Fruit fly (Drosophila melanogaster) whole organism, prepupa: Measurements from ENCODE around the gene GlcAT-I.

ENCODE experiments used
- CG10631 ChIP-seq: fragments of 200-800 bp; sonication (Bioruptor generic); optimal IDR thresholded peaks from 2 replicates; lab custom pipeline; 2016; ENCODE audit warnings: missing biosample characterization, missing genetic modification characterization
- CG10669 ChIP-seq: fragments of 200-800 bp; sonication (Bioruptor generic); optimal IDR thresholded peaks from 3 replicates; lab custom pipeline; 2018; ENCODE audit warnings: missing biosample characterization, mild to moderate bottlenecking, missing genetic modification characterization, moderate library complexity
- CG11294 ChIP-seq: fragments of 200-800 bp; sonication (Bioruptor generic); IDR thresholded peaks from 2 replicates; pipeline ENCODE4 v1.3.6; 2022; ENCODE audit warnings: missing biosample characterization, missing genetic modification characterization
- CG11762 ChIP-seq: fragments of 200-800 bp; sonication (Bioruptor generic); optimal IDR thresholded peaks from 3 replicates; lab custom pipeline; 2016; ENCODE audit warnings: missing biosample characterization, missing genetic modification characterization; ENCODE audit not compliant: insufficient read depth
- CG11902 ChIP-seq: fragments of 200-800 bp; sonication (Bioruptor generic); optimal IDR thresholded peaks from 3 replicates; lab custom pipeline; 2016; ENCODE audit warnings: missing biosample characterization, missing genetic modification characterization
- CG3032 ChIP-seq: fragments of 200-800 bp; optimal IDR thresholded peaks from 2 replicates; lab custom pipeline; 2019; ENCODE audit warnings: missing biosample characterization, mild to moderate bottlenecking, missing genetic modification characterization, moderate library complexity
- CG32006 ChIP-seq: fragments of 200-800 bp; sonication (Bioruptor generic); optimal IDR thresholded peaks from 3 replicates; lab custom pipeline; 2017; ENCODE audit warnings: missing biosample characterization, mild to moderate bottlenecking, missing genetic modification characterization
- CG34406 ChIP-seq: fragments of 200-800 bp; sonication (Bioruptor generic); optimal IDR thresholded peaks from 3 replicates; lab custom pipeline; 2016; ENCODE audit warnings: missing biosample characterization, missing genetic modification characterization
- CG3919 ChIP-seq: fragments of 200-800 bp; sonication (Bioruptor generic); optimal IDR thresholded peaks from 3 replicates; lab custom pipeline; 2016; ENCODE audit warnings: missing biosample characterization, missing genetic modification characterization
- CG4318 ChIP-seq: fragments of 200-800 bp; sonication (Bioruptor generic); optimal IDR thresholded peaks from 3 replicates; lab custom pipeline; 2017; ENCODE audit warnings: missing biosample characterization, mild to moderate bottlenecking, missing genetic modification characterization
- CG6163 ChIP-seq: fragments of 200-800 bp; sonication (Bioruptor generic); IDR thresholded peaks from 3 replicates; pipeline ENCODE4 v1.3.6; 2022; ENCODE audit warnings: missing biosample characterization, missing genetic modification characterization
- CG6276 ChIP-seq: fragments of 200-800 bp; sonication (Bioruptor generic); optimal IDR thresholded peaks from 2 replicates; lab custom pipeline; 2017; ENCODE audit warnings: missing biosample characterization, mild to moderate bottlenecking, missing genetic modification characterization
- CG6792 ChIP-seq: fragments of 200-800 bp; sonication (Bioruptor generic); optimal IDR thresholded peaks from 3 replicates; lab custom pipeline; 2016; ENCODE audit warnings: missing biosample characterization, missing genetic modification characterization
- CG6808 ChIP-seq: fragments of 200-800 bp; sonication (Bioruptor generic); optimal IDR thresholded peaks from 3 replicates; lab custom pipeline; 2017; ENCODE audit warnings: missing biosample characterization, missing genetic modification characterization, mild to moderate bottlenecking, moderate library complexity, missing genetic modification reagents
- CG6854 ChIP-seq: fragments of 200-800 bp; sonication (Bioruptor generic); optimal IDR thresholded peaks from 2 replicates; lab custom pipeline; 2017; ENCODE audit warnings: missing biosample characterization, mild to moderate bottlenecking, missing genetic modification characterization
- CG7368 ChIP-seq: fragments of 200-800 bp; sonication (Bioruptor generic); optimal IDR thresholded peaks from 3 replicates; lab custom pipeline; 2016; ENCODE audit warnings: missing biosample characterization, missing genetic modification characterization
- CG8319 ChIP-seq: fragments of 200-800 bp; sonication (Bioruptor generic); optimal IDR thresholded peaks from 3 replicates; lab custom pipeline; 2016; ENCODE audit warnings: missing biosample characterization, missing genetic modification characterization
- CG8632 ChIP-seq: fragments of 200-800 bp; sonication (Bioruptor generic); optimal IDR thresholded peaks from 3 replicates; lab custom pipeline; 2016; ENCODE audit warnings: missing biosample characterization, missing genetic modification characterization
- CG9139 ChIP-seq: fragments of 200-800 bp; sonication (Bioruptor generic); optimal IDR thresholded peaks from 3 replicates; lab custom pipeline; 2017; ENCODE audit warnings: missing biosample characterization, mild to moderate bottlenecking, missing genetic modification characterization
- Eip75B ChIP-seq: fragments of 200-800 bp; sonication (Bioruptor generic); optimal IDR thresholded peaks from 3 replicates; lab custom pipeline; 2016; ENCODE audit warnings: missing biosample characterization, missing genetic modification characterization
- Eip78C ChIP-seq: fragments of 200-800 bp; sonication (Bioruptor generic); peaks from one replicate; lab custom pipeline; 2016; ENCODE audit warnings: missing biosample characterization, missing genetic modification characterization
- Ets21C ChIP-seq: fragments of 200-800 bp; sonication (Bioruptor generic); optimal IDR thresholded peaks from 3 replicates; lab custom pipeline; 2016; ENCODE audit warnings: missing biosample characterization, missing genetic modification characterization
- Ets96B ChIP-seq: fragments of 200-800 bp; optimal IDR thresholded peaks from 2 replicates; lab custom pipeline; 2019; ENCODE audit warnings: missing biosample characterization, mild to moderate bottlenecking, missing genetic modification characterization, moderate library complexity
- Gug ChIP-seq: fragments of 200-800 bp; sonication (Bioruptor generic); IDR thresholded peaks from 2 replicates; pipeline ENCODE4 v1.3.6; 2022; ENCODE audit warnings: missing biosample characterization, missing genetic modification characterization
- Hr38 ChIP-seq: sonication (Bioruptor generic); optimal IDR thresholded peaks from 2 replicates; lab custom pipeline; 2016; ENCODE audit warnings: missing biosample characterization, missing genetic modification characterization
- Hr39 ChIP-seq: fragments of 200-800 bp; sonication (Bioruptor generic); optimal IDR thresholded peaks from 2 replicates; lab custom pipeline; 2016; ENCODE audit warnings: missing biosample characterization, missing genetic modification characterization
- Hr4 ChIP-seq: fragments of 200-800 bp; sonication (Bioruptor generic); optimal IDR thresholded peaks from 3 replicates; lab custom pipeline; 2016; ENCODE audit warnings: missing biosample characterization, missing genetic modification characterization
- Lpt ChIP-seq: fragments of 200-800 bp; sonication (Bioruptor generic); optimal IDR thresholded peaks from 3 replicates; lab custom pipeline; 2016; ENCODE audit warnings: missing biosample characterization, missing genetic modification characterization
- Met ChIP-seq: fragments of 200-800 bp; sonication (Bioruptor generic); optimal IDR thresholded peaks from 3 replicates; lab custom pipeline; 2016; ENCODE audit warnings: missing biosample characterization, missing genetic modification characterization
- OdsH ChIP-seq: fragments of 200-800 bp; sonication (Bioruptor generic); optimal IDR thresholded peaks from 3 replicates; lab custom pipeline; 2016; ENCODE audit warnings: missing biosample characterization, missing genetic modification characterization
- Smox ChIP-seq: fragments of 200-800 bp; sonication (Bioruptor generic); optimal IDR thresholded peaks from 3 replicates; lab custom pipeline; 2016; ENCODE audit warnings: missing biosample characterization, missing genetic modification characterization
- Sox102F ChIP-seq: fragments of 200-800 bp; sonication (Bioruptor generic); optimal IDR thresholded peaks from 2 replicates; lab custom pipeline; 2016; ENCODE audit warnings: missing biosample characterization, mild to moderate bottlenecking, missing genetic modification characterization
- Sox14 ChIP-seq: fragments of 200-800 bp; sonication (Bioruptor generic); optimal IDR thresholded peaks from 3 replicates; lab custom pipeline; 2016; ENCODE audit warnings: missing biosample characterization, missing genetic modification characterization
- Sox15 ChIP-seq: fragments of 200-800 bp; sonication (Bioruptor generic); optimal IDR thresholded peaks from 3 replicates; lab custom pipeline; 2016; ENCODE audit warnings: missing biosample characterization, missing genetic modification characterization
- achi ChIP-seq: fragments of 200-800 bp; sonication (Bioruptor generic); optimal IDR thresholded peaks from 3 replicates; lab custom pipeline; 2016; ENCODE audit warnings: missing biosample characterization, missing genetic modification characterization
- acj6 ChIP-seq: fragments of 200-800 bp; sonication (Bioruptor generic); optimal IDR thresholded peaks from 3 replicates; lab custom pipeline; 2016; ENCODE audit warnings: missing biosample characterization, missing genetic modification characterization
- cyc ChIP-seq: fragments of 200-800 bp; sonication (Bioruptor generic); optimal IDR thresholded peaks from 3 replicates; lab custom pipeline; 2016; ENCODE audit warnings: missing biosample characterization, missing genetic modification characterization
- dac ChIP-seq: fragments of 200-800 bp; sonication (Bioruptor generic); optimal IDR thresholded peaks from 2 replicates; lab custom pipeline; 2017; ENCODE audit warnings: missing biosample characterization, mild to moderate bottlenecking, missing genetic modification characterization
- dsx ChIP-seq: fragments of 200-800 bp; optimal IDR thresholded peaks from 3 replicates; lab custom pipeline; 2019; ENCODE audit warnings: missing biosample characterization, mild to moderate bottlenecking, missing genetic modification characterization, moderate library complexity; ENCODE audit not compliant: poor library complexity, severe bottlenecking
- eg ChIP-seq: fragments of 200-800 bp; sonication (Bioruptor generic); IDR thresholded peaks from 3 replicates; pipeline ENCODE4 v1.3.6; 2022; ENCODE audit warnings: missing biosample characterization, missing genetic modification characterization
- fd59A ChIP-seq: fragments of 200-800 bp; sonication (Bioruptor generic); optimal IDR thresholded peaks from 2 replicates; lab custom pipeline; 2017; ENCODE audit warnings: missing biosample characterization, mild to moderate bottlenecking, missing genetic modification characterization, missing genetic modification reagents
- fkh ChIP-seq: fragments of 200-800 bp; sonication (Bioruptor generic); optimal IDR thresholded peaks from 3 replicates; lab custom pipeline; 2017; ENCODE audit warnings: missing biosample characterization, mild to moderate bottlenecking, missing genetic modification characterization, moderate library complexity
- lz ChIP-seq: fragments of 200-800 bp; sonication (Bioruptor generic); optimal IDR thresholded peaks from 3 replicates; lab custom pipeline; 2016; ENCODE audit warnings: missing biosample characterization, missing genetic modification characterization
- pdm3 ChIP-seq: fragments of 200-800 bp; sonication (Bioruptor generic); optimal IDR thresholded peaks from 3 replicates; lab custom pipeline; 2016; ENCODE audit warnings: missing biosample characterization, missing genetic modification characterization
- salr ChIP-seq, 2 experiments: fragments of 200-800 bp; sonication (Bioruptor generic); optimal IDR thresholded peaks; 3 replicates each; lab custom pipeline; 2016 to 2018; ENCODE audit warnings: missing biosample characterization in 2 of 2, missing genetic modification characterization in 2 of 2, mild to moderate bottlenecking in 1 of 2
- spab ChIP-seq: fragments of 200-800 bp; sonication (Bioruptor generic); optimal IDR thresholded peaks from 2 replicates; lab custom pipeline; 2017; ENCODE audit warnings: missing biosample characterization, mild to moderate bottlenecking, missing genetic modification characterization, missing genetic modification reagents
- ss ChIP-seq, 2 experiments: fragments of 200-800 bp; sonication (Bioruptor generic); optimal IDR thresholded peaks; 2 replicates in 1 of 2; 3 replicates in 1 of 2; lab custom pipeline; 2017 to 2018; ENCODE audit warnings: mild to moderate bottlenecking in 2 of 2, missing biosample characterization in 2 of 2, missing genetic modification characterization in 2 of 2, moderate library complexity in 1 of 2
- svp ChIP-seq: fragments of 200-800 bp; sonication (Bioruptor generic); peaks from one replicate; lab custom pipeline; 2016; ENCODE audit warnings: missing biosample characterization, missing genetic modification characterization
- topi ChIP-seq: fragments of 200-800 bp; sonication (Bioruptor generic); optimal IDR thresholded peaks from 3 replicates; lab custom pipeline; 2016; ENCODE audit warnings: missing biosample characterization, missing genetic modification characterization
- vri ChIP-seq: fragments of 200-800 bp; sonication (Bioruptor generic); optimal IDR thresholded peaks from 3 replicates; lab custom pipeline; 2016; ENCODE audit warnings: missing biosample characterization, mild to moderate bottlenecking, missing genetic modification characterization

GlcAT-I gene

dm6 chrX:4173381-4173780 is 42.4 kb downstream of the GlcAT-I start:
- no peak for TF ChIP-seq CG9139 (GFP tag; lab: Kevin White, UChicago)
- no peak for TF ChIP-seq Hr39 (GFP tag; lab: Kevin White, UChicago)
- peak; percentile 79 for TF ChIP-seq CG8319 (GFP tag; lab: Kevin White, UChicago)
- peak; percentile 26 for TF ChIP-seq svp (GFP tag; lab: Kevin White, UChicago)
- no peak for TF ChIP-seq Gug

- peak; percentile 40 for TF ChIP-seq CG34406 (GFP tag; lab: Kevin White, UChicago)
- TF ChIP-seq Sox102F (GFP tag; lab: Kevin White, UChicago), result peak; percentile 64
- TF ChIP-seq topi, result peak; percentile 64
- TF ChIP-seq Hr39 (GFP tag; lab: Kevin White, UChicago), result peak; percentile 58
- peak; percentile 48 for TF ChIP-seq CG10631 (GFP tag; lab: Kevin White, UChicago)
- peak; percentile 34 for TF ChIP-seq Sox15 (GFP tag; lab: Kevin White, UChicago)
- TF ChIP-seq cyc (GFP tag; lab: Kevin White, UChicago), result peak; percentile 59
- TF ChIP-seq CG3032 (tag; lab: Kevin White, UChicago), result peak; percentile 33
- TF ChIP-seq CG4318 (GFP tag; lab: Kevin White, UChicago), result no peak
- TF ChIP-seq fkh (GFP tag; lab: Kevin White, UChicago), result no peak
- peak; percentile 9 for TF ChIP-seq Hr4
- TF ChIP-seq CG8319 (GFP tag; lab: Kevin White, UChicago), result peak; percentile 45
- peak; percentile 34 for TF ChIP-seq Lpt (GFP tag; lab: Kevin White, UChicago)
- peak; percentile 37 for TF ChIP-seq Ets96B (tag; lab: Kevin White, UChicago)
- peak; percentile 5 for TF ChIP-seq CG9139 (GFP tag; lab: Kevin White, UChicago)
- peak; percentile 71 for TF ChIP-seq CG6792 (GFP tag; lab: Kevin White, UChicago)
- no peak for TF ChIP-seq dac (GFP tag; lab: Kevin White, UChicago)
- peak; percentile 70 for TF ChIP-seq CG3919 (GFP tag; lab: Kevin White, UChicago)
- peak; percentile 62 for TF ChIP-seq pdm3 (GFP tag; lab: Kevin White, UChicago)
- TF ChIP-seq lz (GFP tag; lab: Kevin White, UChicago), result peak; percentile 57
- TF ChIP-seq acj6, result peak; percentile 52
- TF ChIP-seq Hr38 (GFP tag; lab: Kevin White, UChicago), result no peak
- TF ChIP-seq CG7368 (GFP tag; lab: Kevin White, UChicago), result peak; percentile 50
- TF ChIP-seq achi (GFP tag; lab: Kevin White, UChicago), result peak; percentile 63
- peak; percentile 88 for TF ChIP-seq Eip78C (GFP tag; lab: Kevin White, UChicago)
- TF ChIP-seq CG6808 (GFP tag; lab: Kevin White, UChicago), result peak; percentile 49
- TF ChIP-seq CG8632 (GFP tag; lab: Kevin White, UChicago), result peak; percentile 62
- peak; percentile 33; the same call in 1 of the 3 replicates for TF ChIP-seq eg (GFP tag; lab: Robert Waterston, UW)
- TF ChIP-seq Eip75B (GFP tag; lab: Kevin White, UChicago), result peak; percentile 73
- peak; percentile 60 for TF ChIP-seq Sox14 (GFP tag; lab: Kevin White, UChicago)
- peak; percentile 70 for TF ChIP-seq Met (GFP tag; lab: Kevin White, UChicago)
- peak; percentile 58; the same call in 1 of the 3 replicates for TF ChIP-seq CG6163
- TF ChIP-seq CG11294 (GFP tag; lab: Robert Waterston, UW), result no peak
- peak; percentile 55 for TF ChIP-seq dsx
- TF ChIP-seq CG11762 (GFP tag; lab: Kevin White, UChicago), result peak; percentile 52
- TF ChIP-seq CG6276, result no peak
- TF ChIP-seq OdsH, result peak; percentile 53
- no peak for TF ChIP-seq salr (GFP tag; optimal IDR thresholded peaks at IDR 0.05; lab: Kevin White, UChicago)
- TF ChIP-seq CG32006 (GFP tag; lab: Kevin White, UChicago), result peak; percentile 18
- TF ChIP-seq CG6854, result no peak
- peak; percentile 33 for TF ChIP-seq vri (GFP tag; lab: Kevin White, UChicago)
- TF ChIP-seq spab (GFP tag; lab: Kevin White, UChicago), result peak; percentile 41
- no peak for TF ChIP-seq fd59A (GFP tag; lab: Kevin White, UChicago)
- TF ChIP-seq CG11902, result peak; percentile 33
- TF ChIP-seq ss (GFP tag; optimal IDR thresholded peaks at IDR 0.05; lab: Kevin White, UChicago), result peak; percentile 55 to 61
- TF ChIP-seq CG10669 (GFP tag; lab: Kevin White, UChicago), result peak; percentile 39
- TF ChIP-seq Ets21C (GFP tag; lab: Kevin White, UChicago), result peak; percentile 35
- TF ChIP-seq Gug, result no peak
- peak; percentile 63 for TF ChIP-seq Smox
Measured at dm6 chrX:4175805-4176204, 44.8 kb downstream of the GlcAT-I start.
